Worm (Caenorhabditis elegans): Measurements from ENCODE around the gene sgt-1.

Gene sgt-1

DNA sequence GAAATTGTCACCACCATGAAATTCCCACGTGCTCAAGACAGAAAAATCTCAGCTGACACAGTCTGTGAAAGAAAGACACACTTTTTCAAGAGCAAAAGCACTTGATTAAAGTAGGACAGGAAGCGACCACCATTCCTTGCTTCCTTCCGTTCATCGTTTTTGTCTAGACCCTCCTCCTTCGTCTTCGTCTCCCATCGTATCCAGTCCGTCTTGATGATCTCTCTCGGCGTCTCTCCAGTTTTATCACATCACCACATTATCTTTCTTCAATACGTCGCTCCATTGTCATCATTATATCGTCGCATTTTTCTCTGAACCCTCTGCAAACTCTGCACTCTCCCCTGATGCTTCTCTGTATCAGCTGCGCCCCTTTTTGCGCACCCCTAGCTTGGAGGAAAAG is 4.6 kb upstream of the sgt-1 start:
- TF ChIP-seq rcor-1 (GFP tag; IDR thresholded peaks at IDR 0.05) (no peak), ama-1 (optimal IDR thresholded peaks at IDR 0.05) (no peak), ama-1 (GFP tag; optimal IDR thresholded peaks at IDR 0.05) (no peak), K11D2.4 (GFP tag; IDR thresholded peaks at IDR 0.05) (0 out of 2 replicates have a peak, but pooled peaks have one; percentile 9), C17E4.6 (GFP tag; IDR thresholded peaks at IDR 0.05) (no peak), hmg-1.2 (GFP tag; IDR thresholded peaks at IDR 0.05) (peak; percentile 40; the same call in 1 of the 2 replicates), F37B4.10 (GFP tag; IDR thresholded peaks at IDR 0.05) (no peak), ceh-79 (tag; optimal IDR thresholded peaks at IDR 0.05) (no peak), F39B2.1 (GFP tag; IDR thresholded peaks at IDR 0.05) (no peak), cebp-1 (GFP tag; IDR thresholded peaks at IDR 0.05) (no peak), cebp-1 (tag; optimal IDR thresholded peaks at IDR 0.05) (peak; percentile 20), zfh-2 (GFP tag; conservative IDR thresholded peaks at IDR 0.05) (0 out of 2 replicates have a peak, but pooled peaks have one; percentile 35), lin-40 (tag; optimal IDR thresholded peaks at IDR 0.05) (peak; percentile 24), attf-5 (GFP tag; optimal IDR thresholded peaks at IDR 0.05) (peak; percentile 22), C06A6.2 (GFP tag; conservative IDR thresholded peaks at IDR 0.05) (no peak), bed-2 (GFP tag; IDR thresholded peaks at IDR 0.05) (no peak)

DNA sequence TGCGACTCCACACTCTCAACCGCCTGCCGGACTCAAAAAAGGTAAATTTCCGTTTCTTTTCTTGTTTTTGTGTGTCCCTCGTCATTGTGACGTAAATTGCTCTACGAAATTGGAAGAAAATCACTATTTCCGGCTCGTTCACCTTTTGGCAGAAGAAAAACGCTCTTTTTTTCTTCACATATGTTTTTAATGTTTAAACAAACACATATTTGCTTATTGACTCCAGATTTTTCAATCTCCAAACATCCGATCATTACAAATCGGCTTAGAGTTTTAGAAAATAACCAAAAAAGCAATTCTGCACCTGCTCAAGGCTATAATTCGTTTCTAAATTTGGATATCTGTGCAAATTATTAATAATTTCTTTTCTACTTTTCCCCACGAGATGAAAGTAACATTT is 2.3 kb upstream of the sgt-1 start:
- TF ChIP-seq sea-2 (GFP tag; IDR thresholded peaks at IDR 0.05) (no peak), rec-8 (tag; optimal IDR thresholded peaks at IDR 0.05) (no peak), pbrm-1 (GFP tag; IDR thresholded peaks at IDR 0.05) (no peak), atf-7 (tag; optimal IDR thresholded peaks at IDR 0.05) (no peak), somi-1 (GFP tag; optimal IDR thresholded peaks at IDR 0.05) (no peak), Y53F4B.3 (GFP tag; IDR thresholded peaks at IDR 0.05) (no peak)

DNA sequence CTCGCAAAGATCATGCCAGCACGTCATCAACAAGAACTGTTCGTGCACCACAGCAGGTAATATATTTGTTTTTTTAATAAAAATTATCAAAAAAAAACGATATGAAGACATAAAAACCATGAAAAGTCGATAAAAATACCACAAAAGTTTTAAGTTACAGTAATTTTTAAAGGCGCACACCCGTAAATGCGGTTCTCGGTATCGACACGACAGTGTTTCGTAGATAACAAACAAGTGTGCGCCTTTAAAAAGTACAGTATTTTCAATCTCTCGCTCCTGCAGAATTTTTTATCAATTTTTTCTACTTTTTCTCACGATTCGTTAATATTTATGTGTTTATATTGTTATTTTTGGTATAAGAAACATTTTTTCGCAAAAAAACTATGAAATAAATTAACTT is 1.7 kb upstream of the sgt-1 start:
- TF ChIP-seq lsl-1 (GFP tag; optimal IDR thresholded peaks at IDR 0.05) (peak; percentile 70), repo-1 (tag; optimal IDR thresholded peaks at IDR 0.05) (no peak), madf-6 (GFP tag; IDR thresholded peaks at IDR 0.05) (peak; percentile 56), F33H1.4 (GFP tag; IDR thresholded peaks at IDR 0.05) (peak; percentile 50; the same call in 1 of the 2 replicates)

DNA sequence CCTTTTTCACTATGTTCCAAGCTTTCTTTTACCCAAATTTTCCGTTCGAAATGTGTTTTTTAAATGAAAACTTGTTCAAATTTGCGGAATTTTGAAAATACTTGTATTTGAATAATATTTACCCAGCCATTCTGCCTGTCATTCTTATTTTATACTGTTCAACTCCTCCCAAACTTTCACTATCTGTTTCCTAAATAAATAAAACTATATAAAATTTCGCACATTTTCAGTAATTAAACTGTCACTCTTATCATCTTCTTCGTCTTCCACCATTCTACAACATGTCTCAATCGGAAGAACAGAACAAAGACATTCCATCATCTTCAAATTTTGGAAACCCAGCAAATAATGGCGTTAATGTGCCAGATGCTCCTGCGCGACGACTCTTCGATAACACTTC is 1.2 kb upstream of the sgt-1 start, which contains the start of gene btbd-10:
btbd-10 (plus strand) TSS at position 231 of the 400 bp plus-strand sequence.
- TF ChIP-seq hmg-20 (GFP tag; IDR thresholded peaks at IDR 0.05) = no peak
- TF ChIP-seq him-1 (tag; optimal IDR thresholded peaks at IDR 0.05) = no peak
- TF ChIP-seq nfya-2 (GFP tag; IDR thresholded peaks at IDR 0.05) = no peak
- peak; percentile 67 for TF ChIP-seq unc-62 (GFP tag; optimal IDR thresholded peaks at IDR 0.05)
- TF ChIP-seq bed-1 (GFP tag; IDR thresholded peaks at IDR 0.05) = no peak
- TF ChIP-seq ztf-3 (GFP tag; optimal IDR thresholded peaks at IDR 0.05) = no peak
- no peak for TF ChIP-seq C17E4.6 (GFP tag; IDR thresholded peaks at IDR 0.05)
- TF ChIP-seq aptf-3 (GFP tag; IDR thresholded peaks at IDR 0.05) = no peak
- no peak for TF ChIP-seq madf-3 (GFP tag; IDR thresholded peaks at IDR 0.05)
- TF ChIP-seq nhr-90 (tag; optimal IDR thresholded peaks at IDR 0.05) = no peak
- TF ChIP-seq pha-4 (tag; optimal IDR thresholded peaks at IDR 0.05) = peak; percentile 7
- TF ChIP-seq gei-17 (GFP tag; optimal IDR thresholded peaks at IDR 0.05) = no peak
